Worm (Caenorhabditis elegans) whole organism, late embryonic: ENCODE results near the gene sre-15.

Source experiments
- C38D4.7 ChIP-seq: fragments of 200-800 bp; sonication (Bioruptor generic); optimal IDR thresholded peaks from 2 replicates; lab custom pipeline; 2018; ENCODE audit warnings: mild to moderate bottlenecking, missing genetic modification characterization, moderate library complexity, missing compliant biosample characterization
- ama-1 ChIP-seq: fragments of 150-350 bp; optimal IDR thresholded peaks from 2 replicates; lab custom pipeline; 2014
- ceh-9 ChIP-seq: sonication (generic microtip); optimal IDR thresholded peaks from 2 replicates; lab custom pipeline; 2016; ENCODE audit warnings: mild to moderate bottlenecking, missing genetic modification characterization, inconsistent platforms, missing compliant biosample characterization
- eyg-1 ChIP-seq: sonication (generic microtip); optimal IDR thresholded peaks from 2 replicates; lab custom pipeline; 2016; ENCODE audit warnings: missing genotype, missing genetic modification characterization, missing compliant biosample characterization
- fkh-10 ChIP-seq: fragments of 150-350 bp; optimal IDR thresholded peaks from 2 replicates; lab custom pipeline; 2014; ENCODE audit warnings: missing biosample characterization, missing genetic modification reagents, missing genetic modification characterization
- lim-6 ChIP-seq: sonication (generic microtip); optimal IDR thresholded peaks from 2 replicates; lab custom pipeline; 2016; ENCODE audit warnings: missing genetic modification characterization, missing compliant biosample characterization
- nhr-11 ChIP-seq: fragments of 150-350 bp; optimal IDR thresholded peaks from 2 replicates; lab custom pipeline; 2014; ENCODE audit warnings: missing biosample characterization, missing genetic modification characterization
- npax-4 ChIP-seq: sonication (generic microtip); optimal IDR thresholded peaks from 2 replicates; lab custom pipeline; 2016; ENCODE audit warnings: missing genetic modification characterization, missing compliant biosample characterization
- pax-1 ChIP-seq: fragments of 150-350 bp; optimal IDR thresholded peaks from 2 replicates; lab custom pipeline; 2014; ENCODE audit warnings: missing biosample characterization, missing genetic modification characterization
- pha-4 ChIP-seq: fragments of 150-350 bp; optimal IDR thresholded peaks from 2 replicates; lab custom pipeline; 2018; ENCODE audit warnings: missing biosample characterization, missing genetic modification reagents, missing genetic modification characterization
- sdc-2 ChIP-seq: sonication (generic microtip); optimal IDR thresholded peaks from 2 replicates; lab custom pipeline; 2016; ENCODE audit warnings: missing genotype, missing genetic modification characterization, missing compliant biosample characterization
- sox-4 ChIP-seq: sonication (generic microtip); optimal IDR thresholded peaks from 2 replicates; lab custom pipeline; 2017; ENCODE audit warnings: mild to moderate bottlenecking, missing genetic modification characterization, inconsistent platforms, missing compliant biosample characterization

DNA sequence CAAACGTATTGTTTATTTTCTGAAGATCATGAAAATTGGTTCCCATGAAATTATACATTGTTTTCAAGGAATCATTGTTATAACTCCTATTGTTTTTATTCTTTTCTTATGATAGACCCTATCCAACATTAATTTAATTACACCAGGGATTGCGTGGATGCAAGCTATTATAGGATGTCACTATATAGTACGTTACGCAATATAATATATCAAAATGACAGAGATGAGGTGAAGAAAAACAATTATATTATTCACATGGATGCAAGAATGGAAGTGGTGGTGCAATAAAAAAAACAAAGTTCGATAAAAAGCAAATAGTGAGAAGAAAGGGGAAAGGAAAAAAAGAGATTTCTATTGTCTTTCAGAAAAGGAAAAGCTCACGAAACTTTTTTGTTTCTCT lies 51.3 kb downstream of the sre-15 start:
- no peak for TF ChIP-seq eyg-1 (tag; lab: Kevin White, UChicago)
- TF ChIP-seq ceh-9 = no peak
- no peak for TF ChIP-seq npax-4 (tag; lab: Kevin White, UChicago)
- TF ChIP-seq sox-4 = no peak
- TF ChIP-seq pax-1 (tag; lab: Kevin White, UChicago) = no peak
- no peak for TF ChIP-seq sdc-2 (tag; lab: Kevin White, UChicago)
- no peak for TF ChIP-seq fkh-10
- no peak for TF ChIP-seq nhr-11 (tag; lab: Kevin White, UChicago)
- TF ChIP-seq ama-1 = no peak
- no peak for TF ChIP-seq C38D4.7
- no peak for TF ChIP-seq pha-4 (tag; lab: Kevin White, UChicago)
- no peak for TF ChIP-seq lim-6 (tag; lab: Kevin White, UChicago)
